Worm (Caenorhabditis elegans) whole organism, mixed stage, embryonic: Measurements from ENCODE around the gene Y38E10A.35.

Experiments
- elt-3 ChIP-seq: fragments of 150-350 bp; optimal IDR thresholded peaks from 2 replicates; lab custom pipeline; 2014; ENCODE audit warnings: missing biosample characterization, missing genetic modification characterization
- lin-32 ChIP-seq: fragments of 200-800 bp; sonication (Bioruptor generic); optimal IDR thresholded peaks from 2 replicates; lab custom pipeline; 2018; ENCODE audit warnings: mild to moderate bottlenecking, missing genetic modification characterization, missing compliant biosample characterization
- nhr-28 ChIP-seq: fragments of 150-350 bp; optimal IDR thresholded peaks from 2 replicates; lab custom pipeline; 2014; ENCODE audit warnings: missing biosample characterization, missing genetic modification characterization
- snpc-4 ChIP-seq: fragments of 150-350 bp; optimal IDR thresholded peaks from 2 replicates; lab custom pipeline; 2014; ENCODE audit warnings: missing biosample characterization, missing genetic modification characterization

DNA sequence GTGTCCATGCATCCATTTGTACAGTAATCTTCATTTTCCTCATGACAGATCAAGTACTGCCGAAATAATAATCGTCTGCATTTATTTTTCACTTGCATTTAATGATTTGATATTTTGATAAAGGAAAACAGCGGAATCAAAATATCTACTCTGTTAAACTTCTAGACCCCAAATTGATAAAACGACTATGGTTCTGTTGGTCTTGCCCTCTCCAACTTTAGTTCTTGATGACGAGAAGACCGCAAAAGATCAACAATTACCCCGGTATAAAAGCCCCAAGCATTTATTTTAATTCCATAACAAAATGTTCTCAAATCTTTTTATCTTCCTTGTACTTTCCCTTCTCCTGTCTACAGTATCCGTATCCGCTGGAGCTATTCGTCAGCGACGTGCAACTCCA, 36.0 kb upstream of the Y38E10A.35 start, which contains the start of gene Y38E10A.9:
- TF ChIP-seq elt-3 (tag; lab: Kevin White, UChicago) (no peak), snpc-4 (no peak), lin-32 (GFP tag; lab: Kevin White, UChicago) (no peak), nhr-28 (tag; lab: Kevin White, UChicago) (no peak)
